Worm (Caenorhabditis elegans) whole organism, L4 larva: ENCODE measurements around the gene C03A3.3.

Experiments
- F10B5.3 ChIP-seq: sonication (generic microtip); optimal IDR thresholded peaks from 2 replicates; lab custom pipeline; 2016; ENCODE audit warnings: mild to moderate bottlenecking, missing genetic modification characterization, missing compliant biosample characterization
- F37D6.2 ChIP-seq: sonication (generic microtip); optimal IDR thresholded peaks from 2 replicates; lab custom pipeline; 2016; ENCODE audit warnings: mild to moderate bottlenecking, missing genetic modification characterization, missing compliant biosample characterization
- T20F7.1 ChIP-seq: fragments of 200-800 bp; sonication (Bioruptor generic); optimal IDR thresholded peaks from 2 replicates; lab custom pipeline; 2018; ENCODE audit warnings: mild to moderate bottlenecking, missing genetic modification characterization, missing compliant biosample characterization
- T26A8.4 ChIP-seq: fragments of 200-800 bp; sonication (Bioruptor generic); IDR thresholded peaks from 2 replicates; pipeline ENCODE4 v1.3.6; 2022; ENCODE audit warnings: missing genetic modification characterization, missing compliant biosample characterization
- Y105C5A.15 ChIP-seq: fragments of 200-800 bp; sonication (Bioruptor generic); IDR thresholded peaks from 2 replicates; pipeline ENCODE4 v1.3.6; 2022; ENCODE audit warnings: missing genetic modification characterization, missing compliant biosample characterization
- aha-1 ChIP-seq: fragments of 150-350 bp; peaks from one replicate; lab custom pipeline; 2014; ENCODE audit warnings: missing biosample characterization, missing genetic modification characterization
- ceh-32 ChIP-seq: sonication (generic microtip); optimal IDR thresholded peaks from 2 replicates; lab custom pipeline; 2016; ENCODE audit warnings: mild to moderate bottlenecking, missing genetic modification characterization, missing compliant biosample characterization; ENCODE audit not compliant: poor library complexity
- cey-2 ChIP-seq: sonication (generic microtip); optimal IDR thresholded peaks from 3 replicates; lab custom pipeline; 2017; ENCODE audit warnings: missing genetic modification characterization, mild to moderate bottlenecking, missing compliant biosample characterization, antibody characterized with exemption, borderline replicate concordance; ENCODE audit not compliant: insufficient read depth
- daf-16 ChIP-seq, 3 experiments: sonication (generic microtip); optimal IDR thresholded peaks; 2 replicates each; lab custom pipeline; 2016 to 2017; ENCODE audit warnings: missing genetic modification characterization in 3 of 3, missing genetic modification reagents in 3 of 3, mild to moderate bottlenecking in 2 of 3, missing compliant biosample characterization in 2 of 3, missing biosample characterization in 1 of 3, moderate library complexity in 1 of 3
- dmd-6 ChIP-seq: fragments of 200-800 bp; sonication (Bioruptor generic); IDR thresholded peaks from 2 replicates; pipeline ENCODE4 v1.3.6; 2022; ENCODE audit warnings: missing genetic modification reagents, missing genetic modification characterization, missing compliant biosample characterization
- dpl-1 ChIP-seq: fragments of 150-350 bp; optimal IDR thresholded peaks from 2 replicates; lab custom pipeline; 2014; ENCODE audit warnings: missing biosample characterization, missing genetic modification reagents, missing genetic modification characterization
- duxl-1 ChIP-seq: sonication (generic microtip); optimal IDR thresholded peaks from 2 replicates; lab custom pipeline; 2016; ENCODE audit warnings: mild to moderate bottlenecking, missing genetic modification characterization, moderate library complexity, missing compliant biosample characterization; ENCODE audit not compliant: poor library complexity
- dve-1 ChIP-seq: sonication (generic microtip); optimal IDR thresholded peaks from 2 replicates; lab custom pipeline; 2017; ENCODE audit warnings: antibody characterized with exemption, mild to moderate bottlenecking, missing genetic modification characterization, missing compliant biosample characterization; ENCODE audit not compliant: insufficient read depth
- egl-27 ChIP-seq: sonication (generic microtip); optimal IDR thresholded peaks from 3 replicates; lab custom pipeline; 2017; ENCODE audit warnings: missing biosample characterization, missing genetic modification reagents, missing genetic modification characterization
- fkh-10 ChIP-seq: fragments of 150-350 bp; optimal IDR thresholded peaks from 2 replicates; lab custom pipeline; 2014; ENCODE audit warnings: missing biosample characterization, missing genetic modification reagents, missing genetic modification characterization
- fos-1 ChIP-seq: fragments of 150-350 bp; optimal IDR thresholded peaks from 2 replicates; lab custom pipeline; 2014; ENCODE audit warnings: missing biosample characterization, missing genetic modification characterization
- hlh-11 ChIP-seq: fragments of 200-800 bp; sonication (Bioruptor generic); optimal IDR thresholded peaks from 2 replicates; lab custom pipeline; 2018; ENCODE audit warnings: mild to moderate bottlenecking, missing genetic modification characterization, missing compliant biosample characterization
- lim-7 ChIP-seq: fragments of 200-800 bp; sonication (Bioruptor generic); IDR thresholded peaks from 2 replicates; pipeline ENCODE4 v1.3.6; 2022; ENCODE audit warnings: missing genetic modification characterization, missing compliant biosample characterization
- lin-1 ChIP-seq: fragments of 200-800 bp; sonication (Bioruptor generic); IDR thresholded peaks from 2 replicates; pipeline ENCODE4 v1.3.6; 2022; ENCODE audit warnings: missing genetic modification reagents, missing genetic modification characterization, missing compliant biosample characterization
- lin-15B ChIP-seq: fragments of 150-350 bp; sonication (generic microtip); optimal IDR thresholded peaks from 3 replicates; lab custom pipeline; 2014; ENCODE audit warnings: missing biosample characterization, missing genetic modification characterization
- lin-29 ChIP-seq: fragments of 200-800 bp; sonication (Bioruptor generic); IDR thresholded peaks from 2 replicates; pipeline ENCODE4 v1.3.6; 2022; ENCODE audit warnings: missing genetic modification reagents, missing genetic modification characterization, missing compliant biosample characterization
- lin-38 ChIP-seq: fragments of 200-800 bp; sonication (Bioruptor generic); IDR thresholded peaks from 2 replicates; pipeline ENCODE4 v1.3.6; 2022; ENCODE audit warnings: missing genetic modification reagents, missing genetic modification characterization, missing compliant biosample characterization
- lir-3 ChIP-seq: sonication (generic microtip); optimal IDR thresholded peaks from 2 replicates; lab custom pipeline; 2016; ENCODE audit warnings: mild to moderate bottlenecking, missing genetic modification characterization, missing compliant biosample characterization
- lsy-2 ChIP-seq, 2 experiments: fragments of 150-350 bp in 1 of 2; sonication (generic microtip) in 1 of 2; optimal IDR thresholded peaks; 2 replicates each; lab custom pipeline; 2014 to 2017; ENCODE audit warnings: missing biosample characterization in 2 of 2, missing genetic modification characterization in 2 of 2
- madf-9 ChIP-seq: fragments of 200-800 bp; sonication (Bioruptor generic); conservative IDR thresholded peaks from 2 replicates; pipeline ENCODE4 v1.3.6; 2022; ENCODE audit warnings: missing genetic modification reagents, missing genetic modification characterization, missing compliant biosample characterization
- mdl-1 ChIP-seq, 2 experiments: fragments of 150-350 bp in 1 of 2; sonication (generic microtip) in 1 of 2; optimal IDR thresholded peaks; 2 replicates each; lab custom pipeline; 2014 to 2017; ENCODE audit warnings: missing biosample characterization in 2 of 2, missing genetic modification characterization in 2 of 2
- mxl-3 ChIP-seq: fragments of 200-800 bp; sonication (Bioruptor generic); optimal IDR thresholded peaks from 2 replicates; lab custom pipeline; 2018; ENCODE audit warnings: mild to moderate bottlenecking, missing genetic modification characterization, missing compliant biosample characterization
- nhr-25 ChIP-seq: sonication (generic microtip); optimal IDR thresholded peaks from 2 replicates; lab custom pipeline; 2017; ENCODE audit warnings: missing genetic modification characterization, mild to moderate bottlenecking, missing compliant biosample characterization, antibody characterized with exemption, moderate library complexity, borderline replicate concordance; ENCODE audit not compliant: insufficient read depth
- nhr-28 ChIP-seq: fragments of 150-350 bp; optimal IDR thresholded peaks from 2 replicates; lab custom pipeline; 2014; ENCODE audit warnings: missing biosample characterization, missing genetic modification characterization
- nhr-42 ChIP-seq: fragments of 200-800 bp; sonication (Bioruptor generic); IDR thresholded peaks from 2 replicates; pipeline ENCODE4 v1.3.6; 2022; ENCODE audit warnings: missing genetic modification characterization, missing compliant biosample characterization
- nhr-48 ChIP-seq: sonication (generic microtip); optimal IDR thresholded peaks from 2 replicates; lab custom pipeline; 2016; ENCODE audit warnings: mild to moderate bottlenecking, missing genetic modification characterization, missing compliant biosample characterization
- nhr-6 ChIP-seq: fragments of 150-350 bp; optimal IDR thresholded peaks from 2 replicates; lab custom pipeline; 2014; ENCODE audit warnings: missing biosample characterization, missing genetic modification characterization
- nhr-77 ChIP-seq: fragments of 150-350 bp; optimal IDR thresholded peaks from 2 replicates; lab custom pipeline; 2014; ENCODE audit warnings: missing biosample characterization, missing genetic modification characterization
- pha-4 ChIP-seq, 2 experiments: fragments of 150-350 bp in 1 of 2; fragments of 200-800 bp in 1 of 2; sonication (Bioruptor generic) in 1 of 2; IDR thresholded peaks in 1 of 2; optimal IDR thresholded peaks in 1 of 2; 2 replicates each; pipeline versions ENCODE4 v1.3.6 to Lab custom; 2014 to 2022; ENCODE audit warnings: missing genetic modification characterization in 2 of 2, missing genetic modification reagents in 2 of 2, missing biosample characterization in 1 of 2, missing compliant biosample characterization in 1 of 2
- php-3 ChIP-seq: fragments of 200-800 bp; sonication (Bioruptor generic); IDR thresholded peaks from 2 replicates; pipeline ENCODE4 v1.3.6; 2022; ENCODE audit warnings: missing genetic modification reagents, missing genetic modification characterization, missing compliant biosample characterization
- pqm-1 ChIP-seq: sonication (generic microtip); optimal IDR thresholded peaks from 2 replicates; lab custom pipeline; 2017; ENCODE audit warnings: missing biosample characterization, missing genetic modification characterization
- snpc-1.2 ChIP-seq: fragments of 200-800 bp; sonication (Bioruptor generic); IDR thresholded peaks from 2 replicates; pipeline ENCODE4 v1.3.6; 2022; ENCODE audit warnings: missing genetic modification reagents, missing genetic modification characterization, missing compliant biosample characterization
- spr-1 ChIP-seq: sonication (generic microtip); optimal IDR thresholded peaks from 2 replicates; lab custom pipeline; 2016; ENCODE audit warnings: mild to moderate bottlenecking, missing genetic modification characterization, missing compliant biosample characterization
- spr-3 ChIP-seq: fragments of 200-800 bp; sonication (Bioruptor generic); optimal IDR thresholded peaks from 2 replicates; lab custom pipeline; 2018; ENCODE audit warnings: mild to moderate bottlenecking, missing genetic modification characterization, missing compliant biosample characterization
- tra-1 ChIP-seq: fragments of 200-800 bp; sonication (Bioruptor generic); IDR thresholded peaks from 2 replicates; pipeline ENCODE4 v1.3.6; 2022; ENCODE audit warnings: missing genetic modification reagents, missing genetic modification characterization, missing compliant biosample characterization
- unc-130 ChIP-seq: sonication (generic microtip); optimal IDR thresholded peaks from 2 replicates; lab custom pipeline; 2016; ENCODE audit warnings: missing genetic modification reagents, missing genetic modification characterization, missing compliant biosample characterization
- vab-7 ChIP-seq: fragments of 200-800 bp; sonication (Bioruptor generic); IDR thresholded peaks from 2 replicates; pipeline ENCODE4 v1.3.6; 2022; ENCODE audit warnings: missing genetic modification reagents, missing genetic modification characterization, missing compliant biosample characterization
- zip-11 ChIP-seq: fragments of 200-800 bp; sonication (Bioruptor generic); IDR thresholded peaks from 2 replicates; pipeline ENCODE4 v1.3.6; 2022; ENCODE audit warnings: missing genetic modification characterization, missing compliant biosample characterization
- zip-2 ChIP-seq: fragments of 150-350 bp; optimal IDR thresholded peaks from 2 replicates; lab custom pipeline; 2014; ENCODE audit warnings: missing biosample characterization, missing genetic modification characterization
- ztf-11 ChIP-seq: fragments of 150-350 bp; optimal IDR thresholded peaks from 2 replicates; lab custom pipeline; 2014; ENCODE audit warnings: missing biosample characterization, missing genetic modification characterization

Gene C03A3.3

DNA sequence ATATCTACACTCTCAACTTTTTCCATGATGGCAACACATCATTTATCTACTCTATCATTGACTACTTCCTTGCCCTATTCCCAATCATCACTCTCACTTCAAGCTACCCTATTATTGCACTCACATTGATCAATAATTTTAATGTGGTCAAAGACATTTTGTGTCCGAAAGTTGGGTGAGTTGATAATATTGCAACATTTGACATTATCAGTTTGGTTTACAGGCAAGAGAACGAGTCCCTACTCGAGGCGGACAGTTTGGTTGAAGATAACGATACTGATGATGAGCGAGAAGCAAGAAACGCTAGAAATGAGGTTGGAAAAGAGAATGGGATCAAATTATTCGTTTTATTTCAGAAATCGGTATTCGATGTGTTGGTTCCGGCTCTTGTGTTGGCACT lies 4.2 kb downstream of the C03A3.3 start:
- TF ChIP-seq nhr-77 (peak; percentile 27), nhr-28 (tag; lab: Kevin White, UChicago) (peak; percentile 75), daf-16 (GFP tag; optimal IDR thresholded peaks at IDR 0.05; lab: Kevin White, UChicago) (no peak), daf-16 (tag; optimal IDR thresholded peaks at IDR 0.05; lab: Kevin White, UChicago) (peak; percentile 95), ztf-11 (tag; lab: Kevin White, UChicago) (no peak), dmd-6 (GFP tag; lab: Robert Waterston, UW) (peak; percentile 78), hlh-11 (peak; percentile 69), snpc-1.2 (no peak), dve-1 (tag; lab: Kevin White, UChicago) (peak; percentile 55), mxl-3 (GFP tag; lab: Kevin White, UChicago) (peak; percentile 60), php-3 (GFP tag; lab: Robert Waterston, UW) (peak; percentile 48; the same call in 1 of the 2 replicates), pqm-1 (tag; lab: Kevin White, UChicago) (peak; percentile 83)

DNA sequence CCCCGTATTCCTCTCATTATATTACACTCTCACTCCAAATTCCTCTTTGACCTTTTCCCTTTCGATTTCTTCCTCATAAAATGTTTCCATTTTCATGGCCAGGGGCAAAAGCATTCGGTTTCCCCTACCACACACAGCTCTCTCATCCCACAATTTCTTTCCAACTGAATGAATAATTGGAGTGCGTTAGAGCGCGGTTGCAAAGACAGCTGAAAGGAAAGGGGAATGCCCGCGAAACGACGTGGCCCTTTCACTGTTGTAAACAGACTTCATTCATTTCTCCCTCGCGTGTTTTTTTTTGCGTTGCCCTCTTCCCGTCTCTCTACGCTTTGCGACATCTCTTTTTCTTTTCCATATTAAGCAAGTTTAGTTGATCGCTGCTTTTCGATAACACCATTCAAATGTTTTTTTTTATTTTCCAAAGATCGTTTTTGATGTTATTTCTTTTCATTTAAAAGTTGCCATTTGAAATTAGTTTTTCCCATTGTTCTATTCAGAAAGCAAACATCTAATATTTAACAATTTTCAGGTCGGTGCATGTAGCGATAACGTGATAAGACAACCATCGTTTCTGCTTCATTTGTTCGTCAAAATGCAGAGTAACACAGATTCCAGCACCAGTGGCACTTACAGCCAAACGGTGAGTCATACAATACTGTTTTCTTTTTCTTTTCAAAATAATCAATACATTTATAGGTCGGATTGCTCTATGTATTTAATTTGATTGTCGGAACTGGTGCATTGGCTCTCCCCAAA lies 6.4 kb downstream of the C03A3.3 start, which contains the start of gene C03A3.2:
Gene C03A3.2, plus strand, starts transcription at position 530 of the 756 bp plus-strand sequence.
- no peak for TF ChIP-seq lin-15B (tag; lab: Kevin White, UChicago)
- peak; percentile 29 for TF ChIP-seq spr-1
- peak; percentile 20 for TF ChIP-seq F37D6.2 (tag; lab: Kevin White, UChicago)
- TF ChIP-seq lin-29 (GFP tag; lab: Robert Waterston, UW): no peak
- TF ChIP-seq dmd-6 (GFP tag; lab: Robert Waterston, UW): no peak
- TF ChIP-seq mdl-1 (tag; optimal IDR thresholded peaks at IDR 0.05; lab: Kevin White, UChicago): peak in 1 of 2 experiments; percentile 82
- TF ChIP-seq zip-2 (tag; lab: Kevin White, UChicago): no peak
- TF ChIP-seq lir-3: no peak
- peak; percentile 70 for TF ChIP-seq fkh-10 (GFP tag; lab: Kevin White, UChicago)
- TF ChIP-seq madf-9 (GFP tag; lab: Robert Waterston, UW): 0 out of 2 replicates have a peak, but pooled peaks have one; percentile 6
- no peak for TF ChIP-seq lin-1
- no peak for TF ChIP-seq unc-130 (GFP tag; lab: Kevin White, UChicago)
- TF ChIP-seq fos-1 (tag; lab: Kevin White, UChicago): no peak
- no peak for TF ChIP-seq T26A8.4 (GFP tag; lab: Robert Waterston, UW)
- TF ChIP-seq snpc-1.2: no peak
- no peak for TF ChIP-seq tra-1
- TF ChIP-seq nhr-6: peak; percentile 64
- no peak for TF ChIP-seq nhr-48 (tag; lab: Kevin White, UChicago)
- peak; percentile 70 for TF ChIP-seq dpl-1 (GFP tag; lab: Kevin White, UChicago)
- no peak for TF ChIP-seq duxl-1
- TF ChIP-seq ceh-32 (tag; lab: Kevin White, UChicago): no peak
- TF ChIP-seq aha-1 (tag; lab: Kevin White, UChicago): peak; percentile 58
- peak; percentile 87 for TF ChIP-seq lin-38 (GFP tag; lab: Robert Waterston, UW)
- TF ChIP-seq daf-16 (GFP tag; optimal IDR thresholded peaks at IDR 0.05; lab: Kevin White, UChicago): peak in 1 of 2 experiments; percentile 62
- TF ChIP-seq daf-16 (tag; optimal IDR thresholded peaks at IDR 0.05; lab: Kevin White, UChicago): peak; percentile 44
- no peak for TF ChIP-seq egl-27
- TF ChIP-seq lim-7 (GFP tag; lab: Robert Waterston, UW): no peak
- TF ChIP-seq lsy-2 (tag; optimal IDR thresholded peaks at IDR 0.05; lab: Kevin White, UChicago): peak; percentile 38 to 75
- no peak for TF ChIP-seq cey-2 (tag; lab: Kevin White, UChicago)
- TF ChIP-seq T20F7.1 (GFP tag; lab: Kevin White, UChicago): no peak
- no peak for TF ChIP-seq nhr-42
- no peak for TF ChIP-seq zip-11
- TF ChIP-seq nhr-25 (tag; lab: Kevin White, UChicago): peak; percentile 40
- TF ChIP-seq pha-4 (GFP tag; IDR thresholded peaks at IDR 0.05; lab: Robert Waterston, UW): no peak
- TF ChIP-seq pha-4 (tag; optimal IDR thresholded peaks at IDR 0.05; lab: Kevin White, UChicago): no peak
- TF ChIP-seq php-3 (GFP tag; lab: Robert Waterston, UW): no peak
- TF ChIP-seq dve-1 (tag; lab: Kevin White, UChicago): no peak
- TF ChIP-seq Y105C5A.15 (GFP tag; lab: Robert Waterston, UW): no peak
- no peak for TF ChIP-seq F10B5.3
- TF ChIP-seq nhr-77: peak; percentile 5
- no peak for TF ChIP-seq spr-3 (GFP tag; lab: Kevin White, UChicago)
- 0 out of 2 replicates have a peak, but pooled peaks have one; percentile 26 for TF ChIP-seq vab-7 (GFP tag; lab: Robert Waterston, UW)
